Worm (Caenorhabditis elegans) whole organism, L4 larva: Measurements from ENCODE around the gene sre-26.

Experiments
- Y105C5A.15 ChIP-seq: fragments of 200-800 bp; sonication (Bioruptor generic); IDR thresholded peaks from 2 replicates; pipeline ENCODE4 v1.3.6; 2022; ENCODE audit warnings: missing genetic modification characterization, missing compliant biosample characterization
- Y75B8A.6 ChIP-seq: fragments of 200-800 bp; sonication (Bioruptor generic); IDR thresholded peaks from 2 replicates; pipeline ENCODE4 v1.3.6; 2022; ENCODE audit warnings: missing genetic modification reagents, missing genetic modification characterization, missing compliant biosample characterization
- ZK337.2 ChIP-seq: fragments of 200-800 bp; sonication (Bioruptor generic); IDR thresholded peaks from 2 replicates; pipeline ENCODE4 v1.3.6; 2022; ENCODE audit warnings: missing genetic modification reagents, missing genetic modification characterization, missing compliant biosample characterization
- aly-2 ChIP-seq: sonication (generic microtip); optimal IDR thresholded peaks from 2 replicates; lab custom pipeline; 2018; ENCODE audit warnings: missing biosample characterization, missing genetic modification characterization
- attf-4 ChIP-seq: sonication (generic microtip); optimal IDR thresholded peaks from 3 replicates; lab custom pipeline; 2017; ENCODE audit warnings: missing biosample characterization, missing genetic modification characterization
- ceh-28 ChIP-seq: fragments of 150-350 bp; optimal IDR thresholded peaks from 2 replicates; lab custom pipeline; 2014; ENCODE audit warnings: missing biosample characterization, missing genetic modification reagents, missing genetic modification characterization
- ces-1 ChIP-seq: fragments of 150-350 bp; sonication (generic microtip); optimal IDR thresholded peaks from 4 replicates; lab custom pipeline; 2014; ENCODE audit warnings: missing biosample characterization, missing genetic modification reagents, missing genetic modification characterization
- ctbp-1 ChIP-seq: fragments of 200-800 bp; sonication (Bioruptor generic); IDR thresholded peaks from 2 replicates; pipeline ENCODE4 v1.3.6; 2022; ENCODE audit warnings: missing genetic modification reagents, missing genetic modification characterization, missing compliant biosample characterization
- daf-19 ChIP-seq: fragments of 200-800 bp; sonication (Bioruptor generic); conservative IDR thresholded peaks from 2 replicates; pipeline ENCODE4 v1.3.6; 2022; ENCODE audit warnings: missing genetic modification characterization, missing compliant biosample characterization
- daf-8 ChIP-seq: fragments of 200-800 bp; sonication (Bioruptor generic); IDR thresholded peaks from 2 replicates; pipeline ENCODE4 v1.3.6; 2022; ENCODE audit warnings: missing genetic modification characterization, missing compliant biosample characterization
- dmd-8 ChIP-seq: fragments of 200-800 bp; sonication (Bioruptor generic); IDR thresholded peaks from 2 replicates; pipeline ENCODE4 v1.3.6; 2022; ENCODE audit warnings: missing genetic modification characterization, missing compliant biosample characterization
- fkh-10 ChIP-seq: fragments of 150-350 bp; optimal IDR thresholded peaks from 2 replicates; lab custom pipeline; 2014; ENCODE audit warnings: missing biosample characterization, missing genetic modification reagents, missing genetic modification characterization
- hif-1 ChIP-seq, 2 experiments: sonication (generic microtip); optimal IDR thresholded peaks; 2 replicates each; lab custom pipeline; 2016 to 2017; ENCODE audit warnings: missing compliant biosample characterization in 2 of 2, missing genetic modification characterization in 2 of 2, missing genetic modification reagents in 2 of 2, missing genotype in 2 of 2, mild to moderate bottlenecking in 1 of 2
- hlh-30 ChIP-seq: sonication (generic microtip); optimal IDR thresholded peaks from 2 replicates; lab custom pipeline; 2017; ENCODE audit warnings: antibody characterized with exemption, mild to moderate bottlenecking, missing genetic modification characterization, missing compliant biosample characterization; ENCODE audit not compliant: insufficient read depth
- hmg-1.1 ChIP-seq: fragments of 200-800 bp; sonication (Bioruptor generic); IDR thresholded peaks from 2 replicates; pipeline ENCODE4 v1.3.6; 2022; ENCODE audit warnings: missing genetic modification reagents, missing genetic modification characterization, missing compliant biosample characterization
- jun-1 ChIP-seq: fragments of 150-350 bp; optimal IDR thresholded peaks from 2 replicates; lab custom pipeline; 2014; ENCODE audit warnings: missing biosample characterization, missing genetic modification reagents, missing genetic modification characterization
- lim-7 ChIP-seq: fragments of 200-800 bp; sonication (Bioruptor generic); IDR thresholded peaks from 2 replicates; pipeline ENCODE4 v1.3.6; 2022; ENCODE audit warnings: missing genetic modification characterization, missing compliant biosample characterization
- lin-13 ChIP-seq: fragments of 150-350 bp; optimal IDR thresholded peaks from 2 replicates; lab custom pipeline; 2014; ENCODE audit warnings: missing biosample characterization, missing genetic modification reagents, missing genetic modification characterization
- lin-29 ChIP-seq: fragments of 200-800 bp; sonication (Bioruptor generic); IDR thresholded peaks from 2 replicates; pipeline ENCODE4 v1.3.6; 2022; ENCODE audit warnings: missing genetic modification reagents, missing genetic modification characterization, missing compliant biosample characterization
- lin-39 ChIP-seq: fragments of 150-350 bp; optimal IDR thresholded peaks from 2 replicates; lab custom pipeline; 2014; ENCODE audit warnings: missing biosample characterization, missing genetic modification reagents, missing genetic modification characterization
- madf-5 ChIP-seq, 2 experiments: fragments of 200-800 bp; sonication (Bioruptor generic); IDR thresholded peaks; 2 replicates each; pipeline ENCODE4 v1.3.6; 2022; ENCODE audit warnings: missing compliant biosample characterization in 2 of 2, missing genetic modification characterization in 2 of 2
- madf-9 ChIP-seq: fragments of 200-800 bp; sonication (Bioruptor generic); conservative IDR thresholded peaks from 2 replicates; pipeline ENCODE4 v1.3.6; 2022; ENCODE audit warnings: missing genetic modification reagents, missing genetic modification characterization, missing compliant biosample characterization
- nhr-10 ChIP-seq: fragments of 150-350 bp; optimal IDR thresholded peaks from 2 replicates; lab custom pipeline; 2014; ENCODE audit warnings: missing biosample characterization, missing genetic modification characterization
- nhr-111 ChIP-seq: fragments of 200-800 bp; sonication (Bioruptor generic); optimal IDR thresholded peaks from 2 replicates; lab custom pipeline; 2018; ENCODE audit warnings: mild to moderate bottlenecking, missing genetic modification characterization, missing compliant biosample characterization
- nhr-41 ChIP-seq: fragments of 200-800 bp; sonication (Bioruptor generic); IDR thresholded peaks from 2 replicates; pipeline ENCODE4 v1.3.6; 2022; ENCODE audit warnings: missing genetic modification reagents, missing genetic modification characterization, missing compliant biosample characterization
- nhr-6 ChIP-seq: fragments of 150-350 bp; optimal IDR thresholded peaks from 2 replicates; lab custom pipeline; 2014; ENCODE audit warnings: missing biosample characterization, missing genetic modification characterization
- pha-4 ChIP-seq, 2 experiments: fragments of 150-350 bp in 1 of 2; fragments of 200-800 bp in 1 of 2; sonication (Bioruptor generic) in 1 of 2; IDR thresholded peaks in 1 of 2; optimal IDR thresholded peaks in 1 of 2; 2 replicates each; pipeline versions ENCODE4 v1.3.6 to Lab custom; 2014 to 2022; ENCODE audit warnings: missing genetic modification characterization in 2 of 2, missing genetic modification reagents in 2 of 2, missing biosample characterization in 1 of 2, missing compliant biosample characterization in 1 of 2
- rbr-2 ChIP-seq: sonication (generic microtip); optimal IDR thresholded peaks from 2 replicates; lab custom pipeline; 2016; ENCODE audit warnings: missing genotype, missing genetic modification characterization, missing compliant biosample characterization
- saeg-2 ChIP-seq: fragments of 200-800 bp; sonication (Bioruptor generic); IDR thresholded peaks from 2 replicates; pipeline ENCODE4 v1.3.6; 2022; ENCODE audit warnings: missing genetic modification reagents, missing genetic modification characterization, missing compliant biosample characterization
- set-16 ChIP-seq: fragments of 200-800 bp; sonication (Bioruptor generic); IDR thresholded peaks from 2 replicates; pipeline ENCODE4 v1.3.6; 2022; ENCODE audit warnings: missing genetic modification reagents, missing genetic modification characterization, missing compliant biosample characterization
- skn-1 ChIP-seq: fragments of 150-350 bp; optimal IDR thresholded peaks from 2 replicates; lab custom pipeline; 2014; ENCODE audit warnings: missing biosample characterization, missing genetic modification characterization
- snpc-4 ChIP-seq: fragments of 150-350 bp; optimal IDR thresholded peaks from 2 replicates; lab custom pipeline; 2014; ENCODE audit warnings: missing biosample characterization, missing genetic modification characterization
- unc-130 ChIP-seq: sonication (generic microtip); optimal IDR thresholded peaks from 2 replicates; lab custom pipeline; 2016; ENCODE audit warnings: missing genetic modification reagents, missing genetic modification characterization, missing compliant biosample characterization
- unc-39 ChIP-seq: sonication (generic microtip); optimal IDR thresholded peaks from 2 replicates; lab custom pipeline; 2017; ENCODE audit warnings: missing biosample characterization, missing genetic modification characterization
- unc-62 ChIP-seq, 3 experiments: fragments of 150-350 bp in 1 of 3; sonication (generic microtip); optimal IDR thresholded peaks in 2 of 3; peaks in 1 of 3; 1 replicate in 1 of 3; 2 replicates in 2 of 3; lab custom pipeline; 2014 to 2017; ENCODE audit warnings: missing biosample characterization in 3 of 3, missing genetic modification characterization in 3 of 3, missing genetic modification reagents in 3 of 3, missing genotype in 1 of 3
- ztf-11 ChIP-seq: fragments of 150-350 bp; optimal IDR thresholded peaks from 2 replicates; lab custom pipeline; 2014; ENCODE audit warnings: missing biosample characterization, missing genetic modification characterization

sre-26 gene

DNA sequence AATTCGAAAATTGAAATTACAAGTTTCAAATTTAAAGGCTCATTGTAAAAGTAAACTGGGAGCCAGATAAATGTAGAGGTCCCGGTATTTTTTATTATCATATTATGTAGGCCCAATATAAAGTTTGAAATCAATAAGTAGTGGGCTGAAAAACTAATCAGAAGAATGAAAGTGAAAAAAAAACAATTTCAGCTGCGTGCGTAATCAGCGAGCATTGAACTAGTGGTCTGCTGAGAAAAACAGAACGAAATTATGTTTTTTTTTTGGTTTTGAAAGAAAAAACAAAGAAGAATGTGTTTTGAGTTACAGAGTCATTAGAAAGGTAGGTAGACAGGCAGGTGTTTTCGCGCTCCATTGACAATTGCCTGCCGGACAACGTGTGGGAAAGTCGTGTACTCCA lies 11.7 kb downstream of the sre-26 start, which contains the start of gene sre-31:
TSS of gene sre-31 (minus strand) at position 101 of the 400 bp plus-strand sequence.
- TF ChIP-seq unc-130 (GFP tag; lab: Kevin White, UChicago) (no peak), rbr-2 (tag; lab: Kevin White, UChicago) (no peak), ces-1 (GFP tag; lab: Kevin White, UChicago) (no peak), snpc-4 (tag; lab: Kevin White, UChicago) (no peak), ZK337.2 (no peak), nhr-111 (GFP tag; lab: Kevin White, UChicago) (no peak), hmg-1.1 (GFP tag; lab: Robert Waterston, UW) (no peak), lin-29 (GFP tag; lab: Robert Waterston, UW) (no peak), jun-1 (tag; lab: Kevin White, UChicago) (no peak), Y75B8A.6 (GFP tag; lab: Robert Waterston, UW) (no peak), lin-39 (tag; lab: Kevin White, UChicago) (no peak)

DNA sequence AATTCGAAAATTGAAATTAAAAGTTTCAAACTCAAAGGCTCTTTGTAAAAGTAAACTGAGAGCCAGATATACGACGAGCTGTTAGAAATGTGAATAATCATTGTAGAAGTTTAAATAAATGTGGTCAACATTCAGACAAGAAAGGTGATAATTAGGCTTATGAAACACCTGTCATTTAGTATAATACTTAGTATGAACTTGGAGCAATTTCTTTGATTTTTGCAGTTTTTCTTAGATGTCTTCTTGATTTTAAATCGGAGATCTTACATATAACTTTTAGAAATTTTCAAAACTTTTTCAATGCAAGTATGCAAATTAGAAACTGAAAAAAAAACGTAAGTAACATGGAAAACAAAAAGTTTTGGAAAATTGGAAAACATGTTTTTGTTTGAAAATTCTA lies 14.0 kb downstream of the sre-26 start, which contains the start of gene sre-30:
TSS of gene sre-30 (minus strand) at position 101 of the 400 bp plus-strand sequence.
- TF ChIP-seq set-16 (GFP tag; lab: Robert Waterston, UW) (no peak), ceh-28 (tag; lab: Kevin White, UChicago) (no peak), hlh-30 (tag; lab: Kevin White, UChicago) (no peak), unc-62 (GFP tag; optimal IDR thresholded peaks at IDR 0.05 in 1 of 2; lab: Kevin White, UChicago) (no peak), unc-62 (tag; optimal IDR thresholded peaks at IDR 0.05; lab: Kevin White, UChicago) (no peak), lim-7 (GFP tag; lab: Robert Waterston, UW) (no peak), ces-1 (GFP tag; lab: Kevin White, UChicago) (no peak), Y105C5A.15 (GFP tag; lab: Robert Waterston, UW) (no peak), aly-2 (tag; lab: Kevin White, UChicago) (no peak), saeg-2 (GFP tag; lab: Robert Waterston, UW) (no peak), attf-4 (tag; lab: Kevin White, UChicago) (no peak), daf-19 (GFP tag; lab: Robert Waterston, UW) (no peak), ctbp-1 (no peak)

DNA sequence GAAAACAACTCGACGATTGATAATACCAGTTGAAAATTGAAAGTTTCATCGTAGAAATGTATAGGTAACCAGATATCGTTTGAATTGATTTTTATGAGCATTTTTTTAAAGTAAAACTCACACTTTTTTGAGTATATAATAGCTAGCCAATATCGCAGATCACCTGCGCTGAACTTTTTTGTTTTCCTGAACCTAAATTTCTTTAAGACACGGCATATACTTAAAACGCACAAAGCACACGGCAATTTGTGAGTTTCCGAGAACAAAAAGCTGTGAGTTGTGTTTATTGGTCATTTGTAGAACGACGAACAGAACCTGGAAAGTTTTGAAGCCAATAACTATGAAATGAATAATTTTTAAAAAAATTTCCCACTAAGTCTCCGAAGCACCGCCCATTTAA lies 18.6 kb downstream of the sre-26 start, which contains the start of gene sre-29:
TSS of gene sre-29 (minus strand) at position 101 of the 400 bp plus-strand sequence.
- TF ChIP-seq dmd-8 (GFP tag; lab: Robert Waterston, UW): no peak
- no peak for TF ChIP-seq skn-1 (tag; lab: Kevin White, UChicago)
- TF ChIP-seq nhr-10: no peak
- no peak for TF ChIP-seq hif-1 (tag; optimal IDR thresholded peaks at IDR 0.05; lab: Kevin White, UChicago)
- TF ChIP-seq ztf-11 (tag; lab: Kevin White, UChicago): no peak

DNA sequence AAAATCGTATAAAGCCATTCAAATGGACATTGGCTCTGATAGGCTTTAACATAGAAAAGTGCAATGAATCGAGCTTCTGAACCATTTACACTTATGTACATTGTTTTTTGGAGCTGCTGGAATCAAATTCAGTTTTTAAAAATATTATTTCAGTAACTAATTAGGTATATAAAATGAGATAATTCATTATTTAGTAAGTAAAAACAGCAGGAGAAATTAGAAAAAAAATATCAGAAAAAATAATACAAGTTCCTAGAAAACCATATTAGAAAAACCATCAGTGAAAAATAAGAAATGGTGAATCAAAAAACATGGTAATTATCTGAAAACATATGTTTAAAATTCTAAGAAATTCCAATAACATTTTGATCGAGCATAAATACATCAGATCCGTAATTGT lies 22.7 kb downstream of the sre-26 start, which contains the start of gene F57G9.7:
TSS of gene F57G9.7 (minus strand) at position 101 of the 400 bp plus-strand sequence.
- TF ChIP-seq daf-8 (GFP tag; lab: Robert Waterston, UW): no peak
- no peak for TF ChIP-seq nhr-41 (GFP tag; lab: Robert Waterston, UW)
- TF ChIP-seq madf-5 (GFP tag; IDR thresholded peaks at IDR 0.05; lab: Robert Waterston, UW): no peak
- TF ChIP-seq madf-9 (GFP tag; lab: Robert Waterston, UW): no peak
- no peak for TF ChIP-seq unc-39 (tag; lab: Kevin White, UChicago)
- no peak for TF ChIP-seq fkh-10
- TF ChIP-seq pha-4 (GFP tag; IDR thresholded peaks at IDR 0.05; lab: Robert Waterston, UW): no peak
- no peak for TF ChIP-seq pha-4 (tag; optimal IDR thresholded peaks at IDR 0.05; lab: Kevin White, UChicago)
- TF ChIP-seq nhr-6 (tag; lab: Kevin White, UChicago): no peak
- no peak for TF ChIP-seq lin-13 (GFP tag; lab: Kevin White, UChicago)
